Fruit fly (Drosophila melanogaster) ovary, adult (tissue): ENCODE measurements around the gene CG31869.

Experiments used
- CG17801 ChIP-seq: fragments of 200-800 bp; optimal IDR thresholded peaks from 2 replicates; lab custom pipeline; 2019; ENCODE audit warnings: missing biosample characterization, mild to moderate bottlenecking, missing genetic modification characterization, moderate library complexity; ENCODE audit not compliant: partially characterized antibody

The CG31869 gene

dm6 chr2L:10752668-10753067 lies 48.2 kb downstream of the CG31869 start:
- TF ChIP-seq CG17801 (GFP tag; lab: Kevin White, UChicago): no peak

dm6 chr2L:10751879-10752620 lies 48.9 kb downstream of the CG31869 start:
- TF ChIP-seq CG17801 (GFP tag; lab: Kevin White, UChicago): no peak

- no peak for TF ChIP-seq CG17801 (GFP tag; lab: Kevin White, UChicago)
Observed at dm6 chr2L:10750915-10751612, 49.8 kb downstream of the CG31869 start.

dm6 chr2L:10749607-10750467 lies 51.1 kb downstream of the CG31869 start:
- TF ChIP-seq CG17801 (GFP tag; lab: Kevin White, UChicago): no peak

dm6 chr2L:10748218-10748617 lies 52.7 kb downstream of the CG31869 start:
- TF ChIP-seq CG17801 (GFP tag; lab: Kevin White, UChicago): no peak

dm6 chr2L:10743714-10744113 lies 57.2 kb downstream of the CG31869 start, which contains the start of gene CG6729:
TSS of gene CG6729 (minus strand) at chr2L:10743935.
- no peak for TF ChIP-seq CG17801 (GFP tag; lab: Kevin White, UChicago)

- peak; percentile 80 for TF ChIP-seq CG17801 (GFP tag; lab: Kevin White, UChicago)
Observed at dm6 chr2L:10736993-10737756, 63.7 kb downstream of the CG31869 start, which contains the start of the genes Vha16-5 and CG12299. TSS of gene Vha16-5 (minus strand) at chr2L:10737043. TSS of gene CG12299 (plus strand) at chr2L:10737345.

- no peak for TF ChIP-seq CG17801 (GFP tag; lab: Kevin White, UChicago)
Observed at dm6 chr2L:10735923-10736322, 65.0 kb downstream of the CG31869 start, which contains the start of gene Nup107. TSS of gene Nup107 (minus strand) at chr2L:10736071.

- peak; percentile 51 for TF ChIP-seq CG17801 (GFP tag; lab: Kevin White, UChicago)
Observed at dm6 chr2L:10732343-10732808, 68.5 kb downstream of the CG31869 start, which contains the start of the genes EMC3 and Dpy-30L1. TSS of gene EMC3 (minus strand) at chr2L:10732423. TSS of gene Dpy-30L1 (plus strand) at chr2L:10732653.

dm6 chr2L:10729955-10730354 lies 71.0 kb downstream of the CG31869 start, which contains the start of gene CG17118:
TSS of gene CG17118 (plus strand) at chr2L:10730255.
- TF ChIP-seq CG17801 (GFP tag; lab: Kevin White, UChicago): no peak

- TF ChIP-seq CG17801 (GFP tag; lab: Kevin White, UChicago): no peak
Observed at dm6 chr2L:10728751-10729150, 72.2 kb downstream of the CG31869 start, which contains the start of gene CG6443. TSS of gene CG6443 (plus strand) at chr2L:10728978.

dm6 chr2L:10723903-10724302 lies 77.0 kb downstream of the CG31869 start, which contains the start of gene CG6431:
TSS of gene CG6431 (plus strand) at chr2L:10724203.
- TF ChIP-seq CG17801 (GFP tag; lab: Kevin White, UChicago): no peak
